Fruit fly (Drosophila melanogaster) Kc167 (cell line): ENCODE results near the gene CG31809.

Source experiments
- Myc ChIP-seq: fragments of >200 bp; optimal IDR thresholded peaks from 2 replicates; lab custom pipeline; 2017; ENCODE audit warnings: missing external identifiers
- h ChIP-seq: fragments of >200 bp; optimal IDR thresholded peaks from 3 replicates; lab custom pipeline; 2018; ENCODE audit warnings: missing external identifiers
- psq ChIP-seq: fragments of >200 bp; optimal IDR thresholded peaks from 2 replicates; lab custom pipeline; 2017; ENCODE audit warnings: missing external identifiers

- TF ChIP-seq h (no peak), psq (no peak), Myc (no peak)
Measured at dm6 chr2L:16852318-16852932, 6.1 kb downstream of the CG31809 start, which contains the start of gene CG31810.
